Fruit fly (Drosophila melanogaster): ENCODE results near the gene CG7694.

Gene CG7694

DNA sequence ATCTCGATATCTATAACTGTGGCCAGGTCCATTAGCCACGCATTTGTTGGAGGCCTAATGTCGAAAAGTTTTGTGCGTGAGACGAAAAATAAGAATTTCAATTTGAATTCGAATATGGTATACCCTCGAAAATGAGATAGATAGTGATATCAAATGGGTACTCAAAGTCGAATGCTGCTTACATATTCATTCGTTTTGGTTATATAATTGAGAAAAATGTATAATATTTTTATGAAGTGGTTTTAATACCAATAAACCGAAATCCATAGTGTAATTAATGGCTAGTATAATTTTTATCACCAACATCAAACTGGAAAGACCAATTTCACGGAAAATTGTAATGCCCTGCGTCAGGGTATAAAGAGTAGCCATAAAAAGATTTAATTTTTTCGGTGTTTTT, 60.2 kb downstream of the CG7694 start:
- peak; percentile 11 for TF ChIP-seq CG8301 (tag; optimal IDR thresholded peaks at IDR 0.05)
- TF ChIP-seq CG32121 (GFP tag; IDR thresholded peaks at IDR 0.05): 0 out of 2 replicates have a peak, but pooled peaks have one; percentile 22
- no peak for TF ChIP-seq CG17806 (tag; optimal IDR thresholded peaks at IDR 0.05)
- peak; percentile 9 for TF ChIP-seq CG14655 (GFP tag; optimal IDR thresholded peaks at IDR 0.05)

DNA sequence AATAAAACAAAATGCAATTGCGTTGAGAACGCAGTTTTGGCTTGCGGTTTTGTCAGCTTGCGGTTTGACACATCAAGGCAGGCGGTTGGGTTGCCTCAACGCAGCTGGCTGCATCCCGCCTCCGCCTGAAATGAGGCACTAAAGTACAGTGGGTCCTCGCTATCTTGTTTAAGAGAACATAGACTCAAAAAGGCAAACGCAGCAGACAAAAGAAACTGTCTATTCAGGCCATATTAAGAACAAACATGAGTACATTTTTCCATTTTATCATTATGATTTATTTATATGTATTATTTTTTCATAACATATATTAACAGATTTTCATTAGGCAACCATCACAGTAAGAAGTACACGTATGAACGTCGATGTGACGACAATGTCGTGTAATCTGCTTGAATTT, 66.8 kb downstream of the CG7694 start:
- TF ChIP-seq CG15710 (tag; optimal IDR thresholded peaks at IDR 0.05): no peak
- no peak for TF ChIP-seq CG8301 (tag; optimal IDR thresholded peaks at IDR 0.05)
- no peak for TF ChIP-seq Pif1B (GFP tag; optimal IDR thresholded peaks at IDR 0.05)
- TF ChIP-seq EcR (GFP tag; optimal IDR thresholded peaks at IDR 0.05): no peak
- no peak for TF ChIP-seq CG13204 (GFP tag; optimal IDR thresholded peaks at IDR 0.05)
- TF ChIP-seq fd96Ca (GFP tag; IDR thresholded peaks at IDR 0.05): peak; percentile 42; the same call in 1 of the 3 replicates
- TF ChIP-seq Pif1A (GFP tag; optimal IDR thresholded peaks at IDR 0.05): peak; percentile 30
- peak; percentile 30 for TF ChIP-seq CG8159 (tag; optimal IDR thresholded peaks at IDR 0.05)
- TF ChIP-seq CG32121 (GFP tag; IDR thresholded peaks at IDR 0.05): peak; percentile 59
- no peak for TF ChIP-seq Snoo (tag; optimal IDR thresholded peaks at IDR 0.05)
- TF ChIP-seq D1 (tag; optimal IDR thresholded peaks at IDR 0.05): no peak
- peak; percentile 64 for TF ChIP-seq Ets98B (GFP tag; IDR thresholded peaks at IDR 0.05)
- peak; percentile 55; the same call in 1 of the 3 replicates for TF ChIP-seq CG4496 (GFP tag; IDR thresholded peaks at IDR 0.05)
- TF ChIP-seq CG9948 (tag; optimal IDR thresholded peaks at IDR 0.05): no peak
- TF ChIP-seq CG10348 (GFP tag; IDR thresholded peaks at IDR 0.05): no peak
- peak; percentile 27; the same call in 1 of the 2 replicates for TF ChIP-seq CG12605 (GFP tag; IDR thresholded peaks at IDR 0.05)
- no peak for TF ChIP-seq CG14655 (GFP tag; optimal IDR thresholded peaks at IDR 0.05)
- TF ChIP-seq rn (GFP tag; IDR thresholded peaks at IDR 0.05): no peak
- peak; percentile 9 for TF ChIP-seq CG17806 (tag; optimal IDR thresholded peaks at IDR 0.05)
- no peak for TF ChIP-seq CG34367 (tag; optimal IDR thresholded peaks at IDR 0.05)
- no peak for TF ChIP-seq gl (tag; optimal IDR thresholded peaks at IDR 0.05)

Measured in whole organism, pupa.